Fruit fly (Drosophila melanogaster): ENCODE measurements around the gene CG5116.
A peak's percentile ranks its signal among the peaks of the same experiment; 100 is the strongest.

Gene CG5116

dm6 chr3R:25489116-25489515 lies 6.2 kb downstream of the CG5116 start (continued):
- peak; percentile 58 for TF ChIP-seq CG3281 (GFP tag; optimal IDR thresholded peaks at IDR 0.05)
- TF ChIP-seq CG10543 (GFP tag; optimal IDR thresholded peaks at IDR 0.05) = peak; percentile 61
- 0 out of 2 replicates have a peak, but pooled peaks have one; percentile 7 for TF ChIP-seq CG31224 (GFP tag; IDR thresholded peaks at IDR 0.05)
- TF ChIP-seq CG6683 (GFP tag; optimal IDR thresholded peaks at IDR 0.05) = no peak
- no peak for TF ChIP-seq CG16779 (GFP tag; IDR thresholded peaks at IDR 0.05)
- TF ChIP-seq CG4820 (GFP tag; optimal IDR thresholded peaks at IDR 0.05) = peak; percentile 56
- TF ChIP-seq twi (tag; optimal IDR thresholded peaks at IDR 0.05) = no peak
- peak; percentile 48 for TF ChIP-seq grau (tag; optimal IDR thresholded peaks at IDR 0.05)
- TF ChIP-seq CG15073 (GFP tag; optimal IDR thresholded peaks at IDR 0.05) = no peak
- no peak for TF ChIP-seq NFAT (GFP tag; IDR thresholded peaks at IDR 0.05)
- TF ChIP-seq maf-S (GFP tag; optimal IDR thresholded peaks at IDR 0.05) = no peak
- TF ChIP-seq stwl (tag; optimal IDR thresholded peaks at IDR 0.05) = peak; percentile 0
- peak; percentile 52; the same call in 1 of the 2 replicates for TF ChIP-seq HLH3B (GFP tag; IDR thresholded peaks at IDR 0.05)
- no peak; the same call in 1 of the 2 replicates for TF ChIP-seq CG14014 (GFP tag; IDR thresholded peaks at IDR 0.05)
- TF ChIP-seq Trl (optimal IDR thresholded peaks at IDR 0.05) = no peak
- no peak for TF ChIP-seq Trl (GFP tag; optimal IDR thresholded peaks at IDR 0.05)
- no peak for TF ChIP-seq Lhr (GFP tag; optimal IDR thresholded peaks at IDR 0.05)
- TF ChIP-seq CG1602 (GFP tag; optimal IDR thresholded peaks at IDR 0.05) = peak; percentile 30
- no peak for TF ChIP-seq Dfd (GFP tag; optimal IDR thresholded peaks at IDR 0.05)
- no peak for TF ChIP-seq Dek (tag; optimal IDR thresholded peaks at IDR 0.05)
- TF ChIP-seq p53 (GFP tag; optimal IDR thresholded peaks at IDR 0.05) = no peak
- TF ChIP-seq fru (optimal IDR thresholded peaks at IDR 0.05) = no peak
- TF ChIP-seq sob (GFP tag; IDR thresholded peaks at IDR 0.05) = peak; percentile 71
- TF ChIP-seq Ets65A (GFP tag) = peak; percentile 55
- TF ChIP-seq dmrt99B (tag; optimal IDR thresholded peaks at IDR 0.05) = peak; percentile 81
- no peak for TF ChIP-seq Fer2 (tag; optimal IDR thresholded peaks at IDR 0.05)
- TF ChIP-seq CG3838 (GFP tag; optimal IDR thresholded peaks at IDR 0.05) = no peak
- no peak for TF ChIP-seq CG16813 (GFP tag; IDR thresholded peaks at IDR 0.05; ENCODE audit: partially characterized antibody)
- no peak for TF ChIP-seq Hr39 (optimal IDR thresholded peaks at IDR 0.05)
- TF ChIP-seq Mrtf (GFP tag; IDR thresholded peaks at IDR 0.05) = no peak
- peak; percentile 33 for TF ChIP-seq kni (GFP tag; optimal IDR thresholded peaks at IDR 0.05)
- peak; percentile 31 for TF ChIP-seq Vsx1 (GFP tag; optimal IDR thresholded peaks at IDR 0.05)
- peak; percentile 39 for TF ChIP-seq CG15011 (GFP tag; optimal IDR thresholded peaks at IDR 0.05)
- no peak for TF ChIP-seq hb (GFP tag; IDR thresholded peaks at IDR 0.05; ENCODE audit: partially characterized antibody)
- TF ChIP-seq H2.0 (GFP tag; IDR thresholded peaks at IDR 0.05) = peak; percentile 18; the same call in 1 of the 2 replicates
- no peak for TF ChIP-seq otp (GFP tag; IDR thresholded peaks at IDR 0.05)
- TF ChIP-seq CG8281 (tag; optimal IDR thresholded peaks at IDR 0.05) = peak; percentile 6
- no peak for TF ChIP-seq CG4617 (GFP tag; optimal IDR thresholded peaks at IDR 0.05; ENCODE audit: borderline replicate concordance)
- TF ChIP-seq CG12071 (GFP tag; optimal IDR thresholded peaks at IDR 0.05) = peak; percentile 11
- TF ChIP-seq CG3995 (GFP tag; optimal IDR thresholded peaks at IDR 0.05) = no peak
- peak; percentile 26 for TF ChIP-seq CG17802 (tag; optimal IDR thresholded peaks at IDR 0.05)
- no peak for TF ChIP-seq Lim3 (GFP tag; IDR thresholded peaks at IDR 0.05)
- TF ChIP-seq Bgb (GFP tag; IDR thresholded peaks at IDR 0.05; ENCODE audit: partially characterized antibody) = no peak
- TF ChIP-seq pan (optimal IDR thresholded peaks at IDR 0.05) = no peak
- TF ChIP-seq pan (GFP tag; optimal IDR thresholded peaks at IDR 0.05 in 1 of 2, IDR thresholded peaks at IDR 0.05 in 1 of 2) = peak in 1 of 2 experiments; percentile 75
- TF ChIP-seq pnt (GFP tag; optimal IDR thresholded peaks at IDR 0.05) = no peak
- TF ChIP-seq aop (GFP tag; IDR thresholded peaks at IDR 0.05) = no peak
- TF ChIP-seq CG2678 (tag; optimal IDR thresholded peaks at IDR 0.05) = peak; percentile 62
- no peak for TF ChIP-seq ato (GFP tag; IDR thresholded peaks at IDR 0.05; ENCODE audit: partially characterized antibody)
- TF ChIP-seq gem (tag; optimal IDR thresholded peaks at IDR 0.05) = peak; percentile 81
- peak; percentile 79 for TF ChIP-seq Sox100B (GFP tag; optimal IDR thresholded peaks at IDR 0.05)
- TF ChIP-seq CG30020 (tag; optimal IDR thresholded peaks at IDR 0.05) = no peak

Data from whole organism, embryonic.